Worm (Caenorhabditis elegans) whole organism, midembryonic: ENCODE results near the gene srg-22.

Experiments used
- klf-2 ChIP-seq: fragments of 200-800 bp; sonication (Bioruptor generic); conservative IDR thresholded peaks from 2 replicates; pipeline ENCODE4 v1.3.6; 2022; ENCODE audit warnings: missing genetic modification reagents, missing genetic modification characterization, missing compliant biosample characterization
- med-1 ChIP-seq: sonication (generic microtip); optimal IDR thresholded peaks from 2 replicates; lab custom pipeline; 2017; ENCODE audit warnings: missing genetic modification characterization, mild to moderate bottlenecking, missing compliant biosample characterization, antibody characterized with exemption, missing genetic modification reagents; ENCODE audit not compliant: insufficient read depth
- ref-1 ChIP-seq: fragments of 200-800 bp; sonication (Bioruptor generic); conservative IDR thresholded peaks from 2 replicates; pipeline ENCODE4 v1.3.6; 2022; ENCODE audit warnings: missing genetic modification reagents, missing genetic modification characterization, missing compliant biosample characterization
- tab-1 ChIP-seq: fragments of 200-800 bp; sonication (Bioruptor generic); IDR thresholded peaks from 2 replicates; pipeline ENCODE4 v1.3.6; 2022; ENCODE audit warnings: missing genetic modification characterization, missing compliant biosample characterization
- ztf-23 ChIP-seq: fragments of 200-800 bp; sonication (Bioruptor generic); IDR thresholded peaks from 2 replicates; pipeline ENCODE4 v1.3.6; 2022; ENCODE audit warnings: missing genetic modification reagents, missing genetic modification characterization, missing compliant biosample characterization

ce11 chrII:3126341-3126740 lies 33.1 kb upstream of the srg-22 start, which contains the start of gene ins-19:
- no peak for TF ChIP-seq klf-2
- TF ChIP-seq tab-1 (GFP tag; lab: Robert Waterston, UW) = no peak
- no peak for TF ChIP-seq ztf-23 (GFP tag; lab: Robert Waterston, UW)
- TF ChIP-seq ref-1 (GFP tag; lab: Robert Waterston, UW) = no peak
- no peak for TF ChIP-seq med-1 (GFP tag; lab: Kevin White, UChicago)
